Worm (Caenorhabditis elegans): ENCODE data around the gene srd-64.

Gene srd-64

DNA sequence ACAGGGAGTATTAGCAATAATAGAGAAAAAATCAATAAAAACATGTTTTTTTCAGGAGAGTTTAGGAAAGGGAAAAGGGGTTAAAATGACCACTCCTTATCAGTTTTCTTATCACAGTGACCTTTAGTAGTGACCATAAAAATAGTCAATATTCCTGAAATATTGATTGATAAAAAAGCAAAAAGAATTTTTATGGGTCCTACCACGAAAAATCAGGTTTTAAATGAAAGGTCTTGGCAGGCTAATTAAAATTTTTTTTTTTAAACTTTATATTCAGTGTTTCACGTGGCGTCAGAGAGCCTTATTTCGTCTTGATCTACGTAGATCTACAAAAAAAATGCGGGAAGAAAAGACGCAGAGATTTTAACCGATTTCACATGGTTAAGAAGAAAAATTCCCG lies 37.5 kb downstream of the srd-64 start, which contains the start of gene cht-4:
cht-4 (minus strand) TSS at position 101 of the 400 bp plus-strand sequence.
- TF ChIP-seq F13C5.2 (tag; optimal IDR thresholded peaks at IDR 0.05) (no peak), ets-7 (tag; optimal IDR thresholded peaks at IDR 0.05) (no peak), sea-1 (GFP tag; conservative IDR thresholded peaks at IDR 0.05) (no peak), pes-1 (GFP tag; IDR thresholded peaks at IDR 0.05) (no peak), scrt-1 (GFP tag; IDR thresholded peaks at IDR 0.05) (no peak), tbx-11 (GFP tag; IDR thresholded peaks at IDR 0.05) (no peak), flt-1 (GFP tag; IDR thresholded peaks at IDR 0.05) (no peak), tbx-37 (GFP tag; conservative IDR thresholded peaks at IDR 0.05) (no peak), tra-4 (tag; optimal IDR thresholded peaks at IDR 0.05) (no peak), hmg-4 (GFP tag; optimal IDR thresholded peaks at IDR 0.05) (no peak), ceh-13 (GFP tag; optimal IDR thresholded peaks at IDR 0.05) (no peak), ceh-36 (tag; optimal IDR thresholded peaks at IDR 0.05) (no peak), aly-1 (tag; optimal IDR thresholded peaks at IDR 0.05) (no peak), hmbx-1 (tag; optimal IDR thresholded peaks at IDR 0.05) (no peak), hnd-1 (tag; optimal IDR thresholded peaks at IDR 0.05) (no peak), B0310.2 (tag; optimal IDR thresholded peaks at IDR 0.05) (no peak), ama-1 (optimal IDR thresholded peaks at IDR 0.05) (no peak)

DNA sequence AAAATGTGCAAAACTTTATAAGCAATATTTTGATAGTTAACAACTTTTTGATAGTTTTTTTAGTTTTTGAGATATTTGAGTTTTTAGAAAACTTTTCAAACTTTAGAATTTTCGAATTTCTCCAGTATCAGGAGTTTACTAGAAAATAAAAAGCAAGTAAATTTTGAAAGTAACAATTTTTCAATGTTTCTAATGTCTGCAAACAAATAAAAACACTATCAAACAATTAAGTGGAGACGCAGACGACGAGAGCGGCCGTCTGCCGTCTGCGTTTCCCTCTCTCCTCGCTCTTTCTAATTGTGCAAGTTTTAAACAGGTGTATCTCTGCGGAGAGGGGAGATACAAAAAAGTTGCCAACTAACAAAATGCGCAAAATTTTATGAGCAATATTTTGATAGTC lies 42.0 kb downstream of the srd-64 start:
- TF ChIP-seq tbx-37 (GFP tag; conservative IDR thresholded peaks at IDR 0.05) (no peak), flt-1 (GFP tag; IDR thresholded peaks at IDR 0.05) (no peak)

DNA sequence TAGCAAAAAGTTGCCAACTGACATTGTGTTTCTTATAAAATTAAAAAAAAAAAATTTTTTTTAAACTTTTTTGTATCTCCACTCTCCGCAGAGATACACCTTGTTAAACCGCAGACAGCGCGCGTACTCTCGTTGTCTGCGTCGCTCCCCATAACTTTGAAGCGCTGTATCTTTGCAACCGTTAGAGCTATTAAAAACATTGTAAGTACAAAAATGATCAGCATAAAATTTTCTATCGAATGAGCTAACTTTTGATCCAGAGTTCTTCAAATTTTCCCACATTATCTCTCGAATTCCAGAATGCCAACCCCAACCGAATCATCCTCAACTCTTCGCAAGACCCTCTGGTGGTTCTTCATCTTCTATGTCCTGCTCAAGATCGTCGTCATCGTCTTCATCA lies 42.7 kb downstream of the srd-64 start, which contains the start of gene Y22D7AL.1:
Y22D7AL.1 (plus strand) TSS at position 301 of the 400 bp plus-strand sequence.
- TF ChIP-seq ceh-36 (tag; optimal IDR thresholded peaks at IDR 0.05) (no peak), ama-1 (optimal IDR thresholded peaks at IDR 0.05) (no peak)
